Fruit fly (Drosophila melanogaster) whole organism: Measurements from ENCODE around the gene CG17270.

Experiments used
- CG8478 ChIP-seq: fragments of >200 bp; optimal IDR thresholded peaks from 2 replicates; lab custom pipeline; 2018; ENCODE audit warnings: inconsistent platforms
- pan ChIP-seq: fragments of >200 bp; optimal IDR thresholded peaks from 2 replicates; lab custom pipeline; 2017
- psq ChIP-seq: fragments of >200 bp; optimal IDR thresholded peaks from 2 replicates; lab custom pipeline; 2017

DNA sequence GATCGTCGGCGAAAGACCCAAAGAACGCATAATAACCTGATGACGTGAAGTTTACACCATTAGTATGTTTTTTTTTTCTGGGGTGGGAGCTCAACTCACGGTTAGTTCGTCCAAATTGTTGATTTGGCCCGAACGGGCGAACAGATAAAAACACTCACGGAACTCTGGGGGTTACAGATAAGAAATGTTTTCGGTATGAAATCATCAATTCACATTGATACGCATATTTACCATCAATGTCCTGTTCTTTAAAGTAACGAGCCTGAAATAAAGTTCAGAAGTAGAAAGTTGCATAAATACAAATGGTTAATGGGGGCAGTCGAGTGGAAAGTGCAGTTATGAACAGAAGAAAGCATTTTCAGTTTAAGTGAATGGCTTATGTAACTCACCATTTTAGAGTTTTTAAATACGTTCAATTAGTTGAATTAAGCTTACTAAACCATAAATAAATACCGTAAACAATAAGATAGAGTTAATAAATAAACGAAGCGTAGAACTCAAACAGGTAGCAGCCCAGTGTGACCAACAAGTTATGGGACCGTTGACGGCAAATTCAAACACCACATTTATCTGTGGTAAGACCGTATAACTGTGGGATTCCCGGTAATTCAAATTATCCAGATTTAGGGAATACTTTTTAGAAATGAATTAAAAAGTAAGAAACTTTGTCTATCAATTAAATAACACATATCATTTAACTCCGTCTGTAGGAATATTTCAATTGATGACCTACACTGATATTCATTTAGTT, 5.2 kb upstream of the CG17270 start, which contains the start of gene CG17272:
- TF ChIP-seq CG8478 (lab: Kevin White, UChicago) (no peak), psq (lab: Kevin White, UChicago) (no peak), pan (no peak)
